Fruit fly (Drosophila melanogaster): ENCODE measurements around the gene CG31468.

CG31468 gene

dm6 chr3R:23679911-23680336 is 20.2 kb downstream of the CG31468 start, which contains the start of gene eIF3d1 (continued):
- no peak for TF ChIP-seq pan (optimal IDR thresholded peaks at IDR 0.05)

- TF ChIP-seq usp (GFP tag; optimal IDR thresholded peaks at IDR 0.05) (no peak), h (GFP tag; optimal IDR thresholded peaks at IDR 0.05) (peak; percentile 90), dmrt93B (GFP tag; optimal IDR thresholded peaks at IDR 0.05) (peak; percentile 83), Hr83 (GFP tag; optimal IDR thresholded peaks at IDR 0.05; ENCODE audit: poor library complexity, severe bottlenecking) (no peak), br (GFP tag; optimal IDR thresholded peaks at IDR 0.05) (peak; percentile 81), OdsH (GFP tag; optimal IDR thresholded peaks at IDR 0.05) (peak; percentile 89), Dfd (GFP tag; optimal IDR thresholded peaks at IDR 0.05) (no peak), lola (GFP tag; optimal IDR thresholded peaks at IDR 0.05) (no peak), rgr (GFP tag; optimal IDR thresholded peaks at IDR 0.05) (peak; percentile 91), sage (GFP tag; optimal IDR thresholded peaks at IDR 0.05) (peak; percentile 87), Rel (GFP tag; optimal IDR thresholded peaks at IDR 0.05) (peak; percentile 3), Rel (tag; optimal IDR thresholded peaks at IDR 0.05) (peak; percentile 65), dsf (GFP tag; optimal IDR thresholded peaks at IDR 0.05; ENCODE audit: borderline replicate concordance) (no peak), CG32264 (GFP tag; optimal IDR thresholded peaks at IDR 0.05) (peak; percentile 45), brk (GFP tag; optimal IDR thresholded peaks at IDR 0.05) (no peak), HLH106 (tag; optimal IDR thresholded peaks at IDR 0.05) (peak; percentile 87), jim (GFP tag; optimal IDR thresholded peaks at IDR 0.05) (no peak), Sp1 (GFP tag; optimal IDR thresholded peaks at IDR 0.05) (peak; percentile 91), Myc (optimal IDR thresholded peaks at IDR 0.05) (no peak), Vsx2 (GFP tag; optimal IDR thresholded peaks at IDR 0.05; ENCODE audit: partially characterized antibody) (peak; percentile 57), GATAd (GFP tag; optimal IDR thresholded peaks at IDR 0.05) (peak; percentile 8), Hr78 (GFP tag; optimal IDR thresholded peaks at IDR 0.05) (no peak), Abd-B (GFP tag; optimal IDR thresholded peaks at IDR 0.05) (no peak), CG9705 (GFP tag; optimal IDR thresholded peaks at IDR 0.05) (peak; percentile 66), pan (optimal IDR thresholded peaks at IDR 0.05) (no peak), N (GFP tag; optimal IDR thresholded peaks at IDR 0.05) (no peak), ey (GFP tag; optimal IDR thresholded peaks at IDR 0.05) (peak; percentile 79), Dif (GFP tag; optimal IDR thresholded peaks at IDR 0.05; ENCODE audit: partially characterized antibody) (peak; percentile 53), Hnf4 (GFP tag; optimal IDR thresholded peaks at IDR 0.05) (no peak), Mio (GFP tag; optimal IDR thresholded peaks at IDR 0.05) (no peak), woc (GFP tag; optimal IDR thresholded peaks at IDR 0.05) (no peak), psq (GFP tag; optimal IDR thresholded peaks at IDR 0.05) (peak; percentile 86), Jra (GFP tag; optimal IDR thresholded peaks at IDR 0.05) (peak; percentile 39), fru (GFP tag; optimal IDR thresholded peaks at IDR 0.05) (peak; percentile 88), tai (GFP tag; optimal IDR thresholded peaks at IDR 0.05) (no peak), CrebA (GFP tag; optimal IDR thresholded peaks at IDR 0.05; ENCODE audit: borderline replicate concordance) (peak; percentile 28), dl (GFP tag; optimal IDR thresholded peaks at IDR 0.05; ENCODE audit: insufficient read depth in 1 of 2, partially characterized antibody in 2 of 2) (no peak), sv (GFP tag; optimal IDR thresholded peaks at IDR 0.05) (peak; percentile 85), foxo (GFP tag; optimal IDR thresholded peaks at IDR 0.05) (peak in 1 of 2 experiments; percentile 91)
Observed at dm6 chr3R:23678349-23679193, 21.6 kb downstream of the CG31468 start, which contains the start of gene GILT2. Gene GILT2 (plus strand): TSS chr3R:23678895.

dm6 chr3R:23677058-23677457 is 23.1 kb downstream of the CG31468 start, which contains the start of gene GILT3:
Gene GILT3 (plus strand): TSS chr3R:23677358.
- TF ChIP-seq h (GFP tag; optimal IDR thresholded peaks at IDR 0.05), result no peak
- TF ChIP-seq rgr (GFP tag; optimal IDR thresholded peaks at IDR 0.05), result no peak
- TF ChIP-seq Hnf4 (GFP tag; optimal IDR thresholded peaks at IDR 0.05), result no peak
- TF ChIP-seq CG9705 (GFP tag; optimal IDR thresholded peaks at IDR 0.05), result no peak
- TF ChIP-seq Rel (GFP tag; optimal IDR thresholded peaks at IDR 0.05), result no peak
- TF ChIP-seq Rel (tag; optimal IDR thresholded peaks at IDR 0.05), result no peak
- TF ChIP-seq Abd-B (GFP tag; optimal IDR thresholded peaks at IDR 0.05), result no peak
- TF ChIP-seq sv (GFP tag; optimal IDR thresholded peaks at IDR 0.05), result no peak
- TF ChIP-seq pan (optimal IDR thresholded peaks at IDR 0.05), result no peak
- TF ChIP-seq GATAd (GFP tag; optimal IDR thresholded peaks at IDR 0.05), result no peak
- no peak for TF ChIP-seq Mio (GFP tag; optimal IDR thresholded peaks at IDR 0.05)
- TF ChIP-seq CrebA (GFP tag; optimal IDR thresholded peaks at IDR 0.05; ENCODE audit: borderline replicate concordance), result no peak
